Worm (Caenorhabditis elegans) whole organism, L4/young adult: ENCODE data around the gene T21C9.13.

Source experiments
- W03F9.2 ChIP-seq: fragments of 150-350 bp; optimal IDR thresholded peaks from 2 replicates; lab custom pipeline; 2014; ENCODE audit warnings: missing biosample characterization, missing genetic modification characterization
- dao-5 ChIP-seq: sonication (generic microtip); optimal IDR thresholded peaks from 2 replicates; lab custom pipeline; 2016; ENCODE audit warnings: missing genotype, missing genetic modification characterization, moderate library complexity, missing compliant biosample characterization
- him-1 ChIP-seq: sonication (generic microtip); optimal IDR thresholded peaks from 2 replicates; lab custom pipeline; 2016; ENCODE audit warnings: missing genotype, missing genetic modification reagents, missing genetic modification characterization, missing compliant biosample characterization

DNA sequence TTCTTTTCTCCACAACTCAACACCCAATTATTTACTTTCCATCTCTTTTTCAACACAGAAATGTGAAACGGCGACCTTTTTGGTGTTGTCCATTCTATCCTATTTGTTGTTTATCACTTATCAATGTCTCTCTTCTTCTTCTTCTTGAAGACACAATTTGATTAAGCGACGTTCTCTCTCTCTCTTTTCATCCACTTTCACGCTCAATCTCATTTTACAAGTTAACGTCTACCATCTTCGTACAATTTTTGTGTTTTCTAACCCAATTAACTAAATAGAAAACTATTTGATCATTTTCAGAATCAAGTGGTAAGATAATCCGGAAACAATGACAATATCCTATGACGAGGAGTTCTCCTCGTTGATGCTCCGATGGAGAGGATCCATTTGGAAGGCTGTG, 39.4 kb upstream of the T21C9.13 start, which contains the start of gene best-14:
- TF ChIP-seq him-1 (tag; lab: Kevin White, UChicago) (no peak), dao-5 (tag; lab: Kevin White, UChicago) (no peak), W03F9.2 (tag; lab: Kevin White, UChicago) (no peak)
